Fruit fly (Drosophila melanogaster): ENCODE data around the gene CG17219.

Gene CG17219

dm6 chr2L:3037153-3037579 lies 8.1 kb downstream of the CG17219 start, which contains the start of the genes CG17260 and SerRS (continued):
- TF ChIP-seq usp (GFP tag; optimal IDR thresholded peaks at IDR 0.05), result no peak
- TF ChIP-seq mam (GFP tag; optimal IDR thresholded peaks at IDR 0.05), result peak; percentile 96
- no peak for TF ChIP-seq Doc3 (GFP tag; IDR thresholded peaks at IDR 0.05; ENCODE audit: partially characterized antibody)
- peak; percentile 92 for TF ChIP-seq YL-1 (GFP tag; optimal IDR thresholded peaks at IDR 0.05)
- TF ChIP-seq sim (GFP tag; IDR thresholded peaks at IDR 0.05), result no peak
- TF ChIP-seq pb (GFP tag; optimal IDR thresholded peaks at IDR 0.05), result peak; percentile 77
- TF ChIP-seq CG11093 (GFP tag; IDR thresholded peaks at IDR 0.05), result peak; percentile 91
- no peak for TF ChIP-seq tap (tag; optimal IDR thresholded peaks at IDR 0.05)
- TF ChIP-seq CG31388 (GFP tag; optimal IDR thresholded peaks at IDR 0.05), result peak; percentile 80
- TF ChIP-seq CG13424 (tag; optimal IDR thresholded peaks at IDR 0.05), result peak; percentile 94
- TF ChIP-seq CG6683 (GFP tag; optimal IDR thresholded peaks at IDR 0.05), result peak; percentile 78
- TF ChIP-seq Ets65A (GFP tag), result peak; percentile 100
- TF ChIP-seq Blimp-1 (GFP tag; optimal IDR thresholded peaks at IDR 0.05), result no peak
- TF ChIP-seq CG5245 (GFP tag; optimal IDR thresholded peaks at IDR 0.05), result peak; percentile 81
- peak; percentile 68 for TF ChIP-seq repo (GFP tag; optimal IDR thresholded peaks at IDR 0.05)
- TF ChIP-seq CG4282 (GFP tag; optimal IDR thresholded peaks at IDR 0.05), result peak; percentile 54
- peak; percentile 90 for TF ChIP-seq CG15269 (tag; optimal IDR thresholded peaks at IDR 0.05)
- peak; percentile 94 for TF ChIP-seq Rfx (GFP tag; IDR thresholded peaks at IDR 0.05)
- TF ChIP-seq CG34422 (GFP tag; IDR thresholded peaks at IDR 0.05), result peak; percentile 95
- peak; percentile 82 for TF ChIP-seq Taf1 (GFP tag; IDR thresholded peaks at IDR 0.05)
- TF ChIP-seq klu (GFP tag; IDR thresholded peaks at IDR 0.05), result peak; percentile 94
- peak; percentile 26; the same call in 1 of the 2 replicates for TF ChIP-seq bowl (GFP tag; IDR thresholded peaks at IDR 0.05)
- peak; percentile 91 for TF ChIP-seq Aef1 (GFP tag; IDR thresholded peaks at IDR 0.05)
- peak; percentile 80 for TF ChIP-seq CG11695 (GFP tag; IDR thresholded peaks at IDR 0.05)
- TF ChIP-seq CG3281 (GFP tag; optimal IDR thresholded peaks at IDR 0.05), result peak; percentile 89
- TF ChIP-seq CG8281 (tag; optimal IDR thresholded peaks at IDR 0.05), result peak; percentile 70
- peak; percentile 82 for TF ChIP-seq CG13894 (tag; optimal IDR thresholded peaks at IDR 0.05)
- TF ChIP-seq inv (GFP tag; IDR thresholded peaks at IDR 0.05; ENCODE audit: partially characterized antibody), result peak; percentile 34; the same call in 1 of the 2 replicates
- TF ChIP-seq CG33213 (GFP tag; optimal IDR thresholded peaks at IDR 0.05), result peak; percentile 84
- peak; percentile 95 for TF ChIP-seq CG3847 (GFP tag; IDR thresholded peaks at IDR 0.05)
- TF ChIP-seq Awh (GFP tag; IDR thresholded peaks at IDR 0.05), result peak; percentile 83
- peak; percentile 77 for TF ChIP-seq ro (GFP tag; IDR thresholded peaks at IDR 0.05)
- TF ChIP-seq sna (GFP tag; IDR thresholded peaks at IDR 0.05; ENCODE audit: partially characterized antibody), result no peak
- peak; percentile 97 for TF ChIP-seq Ptx1 (GFP tag; IDR thresholded peaks at IDR 0.05)
- TF ChIP-seq CG2129 (GFP tag; IDR thresholded peaks at IDR 0.05; ENCODE audit: partially characterized antibody), result no peak
- TF ChIP-seq CG16815 (GFP tag; optimal IDR thresholded peaks at IDR 0.05), result peak; percentile 91
- TF ChIP-seq chinmo (GFP tag; IDR thresholded peaks at IDR 0.05; ENCODE audit: partially characterized antibody), result 0 out of 4 replicates have a peak, but pooled peaks have one; percentile 26
- TF ChIP-seq chif (GFP tag; optimal IDR thresholded peaks at IDR 0.05), result peak; percentile 89 to 94
- TF ChIP-seq rib (GFP tag; IDR thresholded peaks at IDR 0.05), result peak; percentile 88
- TF ChIP-seq sqz (GFP tag; optimal IDR thresholded peaks at IDR 0.05), result no peak
- TF ChIP-seq CG15696 (tag; optimal IDR thresholded peaks at IDR 0.05), result peak; percentile 85
- TF ChIP-seq Lpt (GFP tag; optimal IDR thresholded peaks at IDR 0.05), result no peak
- peak; percentile 85 for TF ChIP-seq CG10462 (GFP tag; optimal IDR thresholded peaks at IDR 0.05)
- peak; percentile 80 for TF ChIP-seq schlank (tag; optimal IDR thresholded peaks at IDR 0.05)
- TF ChIP-seq CG18599 (GFP tag; optimal IDR thresholded peaks at IDR 0.05), result peak; percentile 93
- peak; percentile 92 for TF ChIP-seq az2 (GFP tag; optimal IDR thresholded peaks at IDR 0.05)
- TF ChIP-seq p53 (GFP tag; optimal IDR thresholded peaks at IDR 0.05), result peak; percentile 63
- peak; percentile 99 for TF ChIP-seq Elba2 (GFP tag; optimal IDR thresholded peaks at IDR 0.05)
- no peak for TF ChIP-seq pita (GFP tag; optimal IDR thresholded peaks at IDR 0.05)
- TF ChIP-seq CG17802 (tag; optimal IDR thresholded peaks at IDR 0.05), result peak; percentile 64
- TF ChIP-seq CG12942 (GFP tag; optimal IDR thresholded peaks at IDR 0.05), result peak; percentile 92

Data from whole organism, embryonic.